Fruit fly (Drosophila melanogaster): ENCODE data around the gene Eig71Eh.
A peak's percentile ranks its signal among the peaks of the same experiment; 100 is the strongest.

Eig71Eh gene

DNA sequence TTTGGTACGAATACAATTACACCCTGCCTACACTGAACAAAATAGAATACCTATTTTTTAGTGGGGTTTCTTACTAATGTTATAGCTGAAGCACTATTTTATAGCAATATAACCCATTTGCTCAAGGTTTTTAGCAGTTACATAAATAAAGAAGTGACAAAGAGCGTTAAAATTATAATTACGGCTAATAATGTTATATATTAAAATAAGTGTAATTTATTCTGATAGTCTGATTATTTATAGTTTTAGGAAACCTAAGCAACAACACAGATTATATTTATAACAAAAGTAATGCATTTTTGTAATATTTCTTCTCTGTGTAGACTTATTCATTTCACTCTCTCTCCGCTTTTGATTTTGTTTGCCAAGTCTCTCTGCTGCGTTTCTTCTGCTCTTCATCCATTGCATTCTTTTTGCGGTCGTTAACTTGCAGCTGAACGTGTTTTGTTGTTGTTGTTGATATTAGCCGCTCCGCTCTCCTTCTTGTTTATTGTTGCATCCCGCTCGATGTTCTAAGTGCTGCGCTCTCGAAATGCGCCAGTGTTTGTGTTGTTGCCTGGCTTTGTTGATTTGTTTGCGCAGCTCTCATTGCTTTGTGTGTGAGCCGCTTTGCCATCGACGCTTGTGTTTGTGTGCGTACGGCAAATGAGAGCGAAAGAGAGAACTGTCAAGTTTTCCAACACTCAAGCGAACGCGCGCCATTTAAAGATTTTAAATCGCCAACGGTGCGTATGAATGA is 33.4 kb downstream of the Eig71Eh start (continued):
- TF ChIP-seq CG4854 (GFP tag; optimal IDR thresholded peaks at IDR 0.05), result peak; percentile 9
- TF ChIP-seq CG6254 (GFP tag; optimal IDR thresholded peaks at IDR 0.05), result peak; percentile 87
- TF ChIP-seq CG11723 (GFP tag; optimal IDR thresholded peaks at IDR 0.05), result peak; percentile 74
- peak; percentile 81 for TF ChIP-seq CG6854 (GFP tag; optimal IDR thresholded peaks at IDR 0.05)
- peak; percentile 96 for TF ChIP-seq CG31441 (GFP tag; IDR thresholded peaks at IDR 0.05)
- TF ChIP-seq CG8359 (GFP tag; optimal IDR thresholded peaks at IDR 0.05; ENCODE audit: borderline replicate concordance), result peak; percentile 56
- peak; percentile 90 for TF ChIP-seq CG18599 (GFP tag; optimal IDR thresholded peaks at IDR 0.05)
- TF ChIP-seq Lim3 (GFP tag; IDR thresholded peaks at IDR 0.05), result no peak
- TF ChIP-seq nerfin-1 (tag; optimal IDR thresholded peaks at IDR 0.05), result peak; percentile 90
- peak; percentile 7 for TF ChIP-seq CG10565 (GFP tag; optimal IDR thresholded peaks at IDR 0.05)
- no peak for TF ChIP-seq fru (optimal IDR thresholded peaks at IDR 0.05)
- peak; percentile 36 for TF ChIP-seq schlank (tag; optimal IDR thresholded peaks at IDR 0.05)
- peak; percentile 89 for TF ChIP-seq BtbVII (GFP tag; optimal IDR thresholded peaks at IDR 0.05)
- TF ChIP-seq CG7786 (GFP tag; optimal IDR thresholded peaks at IDR 0.05), result peak; percentile 34
- TF ChIP-seq Max (GFP tag; optimal IDR thresholded peaks at IDR 0.05), result peak; percentile 73
- TF ChIP-seq GATAe (GFP tag; conservative IDR thresholded peaks at IDR 0.05), result peak; percentile 41; the same call in 1 of the 2 replicates
- no peak for TF ChIP-seq CG8478 (optimal IDR thresholded peaks at IDR 0.05)
- peak; percentile 89 for TF ChIP-seq run (tag; optimal IDR thresholded peaks at IDR 0.05)
- peak; percentile 90 for TF ChIP-seq E2f2 (GFP tag; IDR thresholded peaks at IDR 0.05)
- no peak for TF ChIP-seq hth (optimal IDR thresholded peaks at IDR 0.05)
- TF ChIP-seq CG15601 (tag; optimal IDR thresholded peaks at IDR 0.05), result peak; percentile 91
- peak; percentile 24 for TF ChIP-seq CG4707 (GFP tag; optimal IDR thresholded peaks at IDR 0.05)
- TF ChIP-seq Aef1 (GFP tag; IDR thresholded peaks at IDR 0.05), result peak; percentile 78
- no peak for TF ChIP-seq CkIIα-i1 (GFP tag; IDR thresholded peaks at IDR 0.05)
- peak; percentile 69 for TF ChIP-seq Hsf (GFP tag; optimal IDR thresholded peaks at IDR 0.05)
- peak; percentile 59 for TF ChIP-seq psq (GFP tag; optimal IDR thresholded peaks at IDR 0.05)
- TF ChIP-seq CG18619 (GFP tag; optimal IDR thresholded peaks at IDR 0.05), result peak; percentile 87
- TF ChIP-seq slou (GFP tag; optimal IDR thresholded peaks at IDR 0.05), result peak; percentile 81
- peak; percentile 76 for TF ChIP-seq Deaf1 (tag; optimal IDR thresholded peaks at IDR 0.05)
- peak; percentile 90 for TF ChIP-seq salm (tag; optimal IDR thresholded peaks at IDR 0.05)
- peak; percentile 87 for TF ChIP-seq CG9215 (GFP tag; IDR thresholded peaks at IDR 0.05)
- TF ChIP-seq toy (GFP tag; IDR thresholded peaks at IDR 0.05), result peak; percentile 37; the same call in 1 of the 2 replicates
- peak; percentile 83 for TF ChIP-seq Six4 (GFP tag; optimal IDR thresholded peaks at IDR 0.05)
- peak; percentile 66; the same call in 1 of the 3 replicates for TF ChIP-seq Mrtf (GFP tag; IDR thresholded peaks at IDR 0.05)
- no peak for TF ChIP-seq Bdp1 (GFP tag; optimal IDR thresholded peaks at IDR 0.05)
- TF ChIP-seq bsh (GFP tag; optimal IDR thresholded peaks at IDR 0.05), result peak; percentile 86 to 94
- no peak for TF ChIP-seq eyg (GFP tag; optimal IDR thresholded peaks at IDR 0.05)
- TF ChIP-seq Oaz (GFP tag; IDR thresholded peaks at IDR 0.05), result peak; percentile 66
- TF ChIP-seq Pdp1 (GFP tag; optimal IDR thresholded peaks at IDR 0.05), result peak; percentile 53 to 64
- peak; percentile 57 for TF ChIP-seq CG15514 (GFP tag; optimal IDR thresholded peaks at IDR 0.05)
- no peak for TF ChIP-seq MESR4 (GFP tag; optimal IDR thresholded peaks at IDR 0.05)
- TF ChIP-seq bcd (GFP tag; optimal IDR thresholded peaks at IDR 0.05), result peak; percentile 93
- TF ChIP-seq CG16779 (GFP tag; IDR thresholded peaks at IDR 0.05), result no peak
- TF ChIP-seq CG1024 (GFP tag; IDR thresholded peaks at IDR 0.05), result peak; percentile 57; the same call in 1 of the 2 replicates
- peak; percentile 83 for TF ChIP-seq Ada2b (GFP tag; IDR thresholded peaks at IDR 0.05)
- peak in 1 of 2 experiments; percentile 43 for TF ChIP-seq crp (GFP tag; optimal IDR thresholded peaks at IDR 0.05)
- TF ChIP-seq CG11560 (tag; IDR thresholded peaks at IDR 0.05), result no peak; the same call in 2 of the 3 replicates
- TF ChIP-seq ftz-f1 (GFP tag; optimal IDR thresholded peaks at IDR 0.05), result no peak
- TF ChIP-seq ERR (GFP tag; optimal IDR thresholded peaks at IDR 0.05), result no peak
- peak; percentile 59 for TF ChIP-seq CG2889 (GFP tag; IDR thresholded peaks at IDR 0.05)

Data from whole organism, embryonic.